Worm (Caenorhabditis elegans) whole organism, midembryonic: Measurements from ENCODE around the gene sucl-2.

Source experiments
- T22C8.4 ChIP-seq: fragments of 200-800 bp; sonication (Bioruptor generic); IDR thresholded peaks from 2 replicates; pipeline ENCODE4 v1.3.6; 2022; ENCODE audit warnings: missing genetic modification characterization, missing compliant biosample characterization
- cog-1 ChIP-seq: sonication (generic microtip); optimal IDR thresholded peaks from 2 replicates; lab custom pipeline; 2016; ENCODE audit warnings: missing genetic modification characterization, missing compliant biosample characterization
- flt-1 ChIP-seq: fragments of 200-800 bp; sonication (Bioruptor generic); IDR thresholded peaks from 2 replicates; pipeline ENCODE4 v1.3.6; 2022; ENCODE audit warnings: missing genetic modification characterization, missing compliant biosample characterization
- klf-2 ChIP-seq: fragments of 200-800 bp; sonication (Bioruptor generic); conservative IDR thresholded peaks from 2 replicates; pipeline ENCODE4 v1.3.6; 2022; ENCODE audit warnings: missing genetic modification reagents, missing genetic modification characterization, missing compliant biosample characterization
- med-1 ChIP-seq: sonication (generic microtip); optimal IDR thresholded peaks from 2 replicates; lab custom pipeline; 2017; ENCODE audit warnings: missing genetic modification characterization, mild to moderate bottlenecking, missing compliant biosample characterization, antibody characterized with exemption, missing genetic modification reagents; ENCODE audit not compliant: insufficient read depth
- ref-1 ChIP-seq: fragments of 200-800 bp; sonication (Bioruptor generic); conservative IDR thresholded peaks from 2 replicates; pipeline ENCODE4 v1.3.6; 2022; ENCODE audit warnings: missing genetic modification reagents, missing genetic modification characterization, missing compliant biosample characterization
- tab-1 ChIP-seq: fragments of 200-800 bp; sonication (Bioruptor generic); IDR thresholded peaks from 2 replicates; pipeline ENCODE4 v1.3.6; 2022; ENCODE audit warnings: missing genetic modification characterization, missing compliant biosample characterization
- ztf-23 ChIP-seq: fragments of 200-800 bp; sonication (Bioruptor generic); IDR thresholded peaks from 2 replicates; pipeline ENCODE4 v1.3.6; 2022; ENCODE audit warnings: missing genetic modification reagents, missing genetic modification characterization, missing compliant biosample characterization
- ztf-29 ChIP-seq: fragments of 200-800 bp; sonication (Bioruptor generic); IDR thresholded peaks from 2 replicates; pipeline ENCODE4 v1.3.6; 2022; ENCODE audit warnings: missing genetic modification reagents, missing genetic modification characterization, missing compliant biosample characterization

sucl-2 gene

DNA sequence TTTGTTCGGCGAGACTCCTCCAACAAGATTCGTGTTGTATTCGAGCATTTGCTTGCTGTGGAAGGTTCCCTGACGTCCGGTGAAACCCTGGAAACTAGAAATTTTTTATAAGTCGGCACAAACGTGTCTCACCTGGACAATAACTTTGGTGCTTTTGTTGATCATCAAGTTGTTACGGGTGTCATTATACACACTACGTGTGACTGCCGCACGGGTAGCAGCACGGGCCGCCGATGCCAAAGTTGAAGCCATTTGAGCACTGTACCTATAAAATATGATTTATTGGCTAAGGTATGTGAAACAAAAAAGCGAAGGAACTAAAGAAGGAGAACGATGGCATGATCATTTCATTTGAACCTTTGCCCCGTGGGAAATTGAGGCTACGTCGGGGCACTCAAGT is at the start of gene sucl-2:
sucl-2 (minus strand) TSS at position 265 of the 400 bp plus-strand sequence.
- TF ChIP-seq ref-1 (GFP tag; lab: Robert Waterston, UW) (no peak), tab-1 (GFP tag; lab: Robert Waterston, UW) (no peak), ztf-23 (GFP tag; lab: Robert Waterston, UW) (no peak), cog-1 (tag; lab: Kevin White, UChicago) (no peak), ztf-29 (GFP tag; lab: Robert Waterston, UW) (no peak), T22C8.4 (no peak), med-1 (GFP tag; lab: Kevin White, UChicago) (no peak)

ce11 chrIII:950472-950871 is 49.3 kb upstream of the sucl-2 start, which contains the start of the genes fbxa-67 and fbxa-11:
Gene fbxa-67, minus strand, starts transcription at chrIII:950670.
Gene fbxa-11, plus strand, starts transcription at chrIII:950869.
- TF ChIP-seq klf-2 (no peak), ref-1 (GFP tag; lab: Robert Waterston, UW) (no peak), ztf-23 (GFP tag; lab: Robert Waterston, UW) (no peak), ztf-29 (GFP tag; lab: Robert Waterston, UW) (no peak), flt-1 (GFP tag; lab: Robert Waterston, UW) (no peak), T22C8.4 (no peak), med-1 (GFP tag; lab: Kevin White, UChicago) (no peak), cog-1 (tag; lab: Kevin White, UChicago) (no peak), tab-1 (GFP tag; lab: Robert Waterston, UW) (no peak)

- TF ChIP-seq ztf-23 (GFP tag; lab: Robert Waterston, UW): no peak
- TF ChIP-seq ztf-29 (GFP tag; lab: Robert Waterston, UW): no peak
- TF ChIP-seq klf-2: no peak
- no peak for TF ChIP-seq ref-1 (GFP tag; lab: Robert Waterston, UW)
- TF ChIP-seq cog-1 (tag; lab: Kevin White, UChicago): no peak
- no peak for TF ChIP-seq T22C8.4
- no peak for TF ChIP-seq flt-1 (GFP tag; lab: Robert Waterston, UW)
- no peak for TF ChIP-seq tab-1 (GFP tag; lab: Robert Waterston, UW)
- no peak for TF ChIP-seq med-1 (GFP tag; lab: Kevin White, UChicago)
Observed at ce11 chrIII:946250-946725, 45.1 kb upstream of the sucl-2 start, which contains the start of gene fbxa-60. Gene fbxa-60, minus strand, starts transcription at chrIII:946300.

- TF ChIP-seq flt-1 (GFP tag; lab: Robert Waterston, UW) (no peak), ztf-23 (GFP tag; lab: Robert Waterston, UW) (no peak), ztf-29 (GFP tag; lab: Robert Waterston, UW) (no peak), ref-1 (GFP tag; lab: Robert Waterston, UW) (no peak), T22C8.4 (no peak), klf-2 (no peak), tab-1 (GFP tag; lab: Robert Waterston, UW) (no peak), med-1 (GFP tag; lab: Kevin White, UChicago) (no peak), cog-1 (tag; lab: Kevin White, UChicago) (no peak)
Observed at ce11 chrIII:943426-943927, 42.3 kb upstream of the sucl-2 start, which contains the start of gene fbxa-59. Gene fbxa-59, minus strand, starts transcription at chrIII:943476.

ce11 chrIII:941958-942357 is 40.7 kb upstream of the sucl-2 start:
- no peak for TF ChIP-seq klf-2
- no peak for TF ChIP-seq ztf-23 (GFP tag; lab: Robert Waterston, UW)
- TF ChIP-seq tab-1 (GFP tag; lab: Robert Waterston, UW): no peak
- no peak for TF ChIP-seq flt-1 (GFP tag; lab: Robert Waterston, UW)

DNA sequence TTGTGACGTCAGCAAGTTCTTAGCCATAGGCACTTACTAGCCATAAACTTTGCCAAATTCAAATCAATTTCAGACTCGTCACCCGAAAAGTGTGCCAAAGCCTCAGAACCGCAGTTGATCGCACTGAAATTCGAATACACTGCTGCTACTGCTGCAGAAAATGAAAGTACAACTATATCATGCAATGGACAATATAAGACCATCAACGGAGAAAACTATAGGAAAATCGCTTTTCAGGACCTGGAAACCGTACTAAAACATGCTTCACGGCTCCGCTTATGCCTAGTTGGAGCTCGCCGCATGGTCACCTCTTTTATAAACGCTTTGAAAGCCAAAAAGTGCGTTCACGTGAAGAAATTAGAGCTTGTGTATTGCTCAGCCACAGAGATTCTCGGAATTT is 37.4 kb upstream of the sucl-2 start, which contains the start of gene fbxa-22:
fbxa-22 (plus strand) TSS at position 301 of the 400 bp plus-strand sequence.
- TF ChIP-seq T22C8.4: no peak
- no peak for TF ChIP-seq tab-1 (GFP tag; lab: Robert Waterston, UW)
- no peak for TF ChIP-seq klf-2
- no peak for TF ChIP-seq ztf-29 (GFP tag; lab: Robert Waterston, UW)
- no peak for TF ChIP-seq flt-1 (GFP tag; lab: Robert Waterston, UW)
- TF ChIP-seq med-1 (GFP tag; lab: Kevin White, UChicago): no peak
- no peak for TF ChIP-seq cog-1 (tag; lab: Kevin White, UChicago)
- no peak for TF ChIP-seq ref-1 (GFP tag; lab: Robert Waterston, UW)
- TF ChIP-seq ztf-23 (GFP tag; lab: Robert Waterston, UW): no peak

DNA sequence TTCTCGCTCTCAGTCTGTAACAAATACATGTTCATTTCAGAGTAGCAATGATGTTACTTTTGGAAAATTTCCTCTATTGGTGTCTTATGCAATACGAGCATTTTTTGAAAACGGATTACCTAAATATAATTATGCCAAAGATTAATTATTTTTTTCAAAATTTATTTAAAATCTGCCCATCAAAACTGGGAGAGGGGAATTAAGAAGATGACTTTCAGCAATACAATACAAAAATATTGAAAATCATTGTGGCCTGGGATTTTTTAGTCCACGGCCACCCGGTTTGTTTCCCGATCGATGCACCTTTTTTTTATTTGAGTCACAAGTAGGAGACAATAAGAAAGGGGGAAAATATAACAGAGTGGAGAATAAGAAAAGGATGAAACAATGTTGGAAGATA is 36.7 kb upstream of the sucl-2 start, which contains the start of gene fbxa-56:
fbxa-56 (minus strand) TSS at position 101 of the 400 bp plus-strand sequence.
- TF ChIP-seq flt-1 (GFP tag; lab: Robert Waterston, UW) (no peak), ref-1 (GFP tag; lab: Robert Waterston, UW) (no peak), ztf-29 (GFP tag; lab: Robert Waterston, UW) (no peak), T22C8.4 (no peak), klf-2 (no peak), cog-1 (tag; lab: Kevin White, UChicago) (no peak), tab-1 (GFP tag; lab: Robert Waterston, UW) (no peak), med-1 (GFP tag; lab: Kevin White, UChicago) (no peak), ztf-23 (GFP tag; lab: Robert Waterston, UW) (no peak)

ce11 chrIII:936037-936507 is 34.9 kb upstream of the sucl-2 start, which contains the start of gene fbxa-55:
Gene fbxa-55, minus strand, starts transcription at chrIII:936087.
- TF ChIP-seq flt-1 (GFP tag; lab: Robert Waterston, UW): no peak

- TF ChIP-seq cog-1 (tag; lab: Kevin White, UChicago): peak; percentile 33
Observed at ce11 chrIII:931405-931804, 30.2 kb upstream of the sucl-2 start.

DNA sequence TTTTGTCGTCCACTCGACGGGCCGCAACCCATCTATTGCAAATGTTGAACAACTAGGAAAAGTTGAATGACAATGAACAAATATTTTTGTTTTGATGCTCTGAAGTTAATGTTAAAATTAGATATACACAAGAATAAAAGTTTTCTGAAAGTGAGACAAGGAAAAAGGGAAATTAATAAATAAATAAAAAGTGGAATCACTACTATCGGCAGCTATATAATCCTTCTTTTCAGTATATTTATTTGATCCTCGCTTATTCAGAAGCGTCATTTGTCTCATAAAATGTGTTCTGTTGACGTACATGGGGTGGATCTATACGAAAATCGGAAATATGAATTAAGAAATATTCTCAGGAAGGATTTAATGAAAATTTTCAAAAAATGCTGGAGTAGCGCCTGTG is 25.0 kb upstream of the sucl-2 start, which contains the start of gene pef-1:
pef-1 (minus strand) TSS at position 101 of the 400 bp plus-strand sequence.
- TF ChIP-seq ztf-29 (GFP tag; lab: Robert Waterston, UW) (no peak), cog-1 (tag; lab: Kevin White, UChicago) (no peak), tab-1 (GFP tag; lab: Robert Waterston, UW) (no peak), klf-2 (no peak), T22C8.4 (no peak)
